Fruit fly (Drosophila melanogaster) S2 (cell line): ENCODE measurements around the gene CG42449.

Experiments
- CG8478 ChIP-seq: fragments of >200 bp; optimal IDR thresholded peaks from 2 replicates; lab custom pipeline; 2018
- CTCF ChIP-seq, 2 experiments: fragments of >200 bp; optimal IDR thresholded peaks; 2 replicates each; lab custom pipeline; 2018

DNA sequence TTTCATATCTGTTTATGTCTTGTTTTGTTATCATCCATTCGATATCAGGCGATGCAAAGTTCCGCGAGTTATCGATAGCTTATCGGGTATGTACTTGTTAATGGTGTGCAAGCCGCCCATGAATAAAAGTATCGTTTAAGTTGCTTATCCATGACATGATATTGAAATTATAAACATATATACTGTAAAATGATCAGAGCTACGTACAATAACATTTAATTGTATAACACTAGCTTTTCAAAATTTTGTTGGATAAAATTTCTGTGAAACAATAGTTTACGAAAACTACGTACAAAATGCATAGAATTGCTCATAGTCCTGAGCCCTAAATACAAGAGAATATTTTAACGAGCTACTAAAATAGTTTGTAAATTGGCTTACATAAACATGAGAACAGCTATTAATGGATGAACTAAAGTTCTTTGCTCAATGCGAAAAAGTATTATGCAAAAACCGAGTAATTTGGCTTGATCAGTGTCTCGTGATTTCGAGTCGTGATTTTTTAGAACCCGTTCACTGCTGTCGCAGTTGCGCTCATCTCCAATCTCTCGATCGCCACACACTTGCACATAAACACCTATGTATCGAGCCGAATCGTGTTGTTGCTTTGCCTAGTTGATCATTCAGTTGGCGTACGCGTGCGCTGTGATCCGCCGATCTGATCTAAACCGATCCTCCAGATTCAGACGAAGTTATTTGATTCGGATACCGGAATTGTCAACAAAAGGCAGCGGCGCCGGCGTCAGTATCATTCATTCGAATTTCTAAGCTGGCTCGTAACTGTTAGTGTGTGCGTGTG, 6.6 kb downstream of the CG42449 start, which contains the start of the genes PGAP1 and cv:
- no peak for TF ChIP-seq CG8478
- TF ChIP-seq CTCF (optimal IDR thresholded peaks at IDR 0.05; lab: Kevin White, UChicago), result no peak
